Worm (Caenorhabditis elegans): ENCODE data around the gene bath-20.
A peak's percentile ranks its signal among the peaks of the same experiment; 100 is the strongest.
"Not testable (repeated sequence)": the region's sequence is repeated elsewhere in the genome, so short reads cannot be mapped to it uniquely, and the experiment has no call there.

Gene bath-20

ce11 chrII:2031852-2032251, 10.5 kb downstream of the bath-20 start, which contains the start of gene bath-5:
TSS of gene bath-5 (minus strand) at chrII:2031952.
- TF ChIP-seq ref-1 (GFP tag; conservative IDR thresholded peaks at IDR 0.05), result no peak

DNA sequence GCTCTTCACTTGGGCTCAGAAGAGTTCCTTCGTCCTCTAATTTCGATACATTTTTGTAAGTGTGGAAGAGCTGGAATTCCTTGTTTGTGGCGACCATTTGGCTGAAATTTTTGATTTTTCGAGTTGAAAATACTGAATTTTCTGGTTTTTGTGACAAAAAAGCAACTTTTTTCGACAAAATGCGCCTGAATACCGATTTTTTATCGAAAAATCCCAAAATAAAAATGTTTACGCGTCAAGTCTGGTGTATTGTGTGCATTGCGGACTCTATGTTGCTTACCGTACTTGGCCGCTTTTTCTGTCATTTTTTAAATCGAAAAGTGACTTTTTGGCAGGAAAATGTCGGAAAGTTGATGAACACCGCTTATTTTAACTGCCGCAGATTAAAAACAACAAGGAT, 12.0 kb downstream of the bath-20 start, which contains the start of gene bath-3:
bath-3 (minus strand) TSS at position 101 of the 400 bp plus-strand sequence.
- TF ChIP-seq T22C8.4 (GFP tag; IDR thresholded peaks at IDR 0.05) (no peak), tab-1 (GFP tag; IDR thresholded peaks at IDR 0.05) (no peak), med-1 (GFP tag; optimal IDR thresholded peaks at IDR 0.05; ENCODE audit: insufficient read depth) (no peak)

DNA sequence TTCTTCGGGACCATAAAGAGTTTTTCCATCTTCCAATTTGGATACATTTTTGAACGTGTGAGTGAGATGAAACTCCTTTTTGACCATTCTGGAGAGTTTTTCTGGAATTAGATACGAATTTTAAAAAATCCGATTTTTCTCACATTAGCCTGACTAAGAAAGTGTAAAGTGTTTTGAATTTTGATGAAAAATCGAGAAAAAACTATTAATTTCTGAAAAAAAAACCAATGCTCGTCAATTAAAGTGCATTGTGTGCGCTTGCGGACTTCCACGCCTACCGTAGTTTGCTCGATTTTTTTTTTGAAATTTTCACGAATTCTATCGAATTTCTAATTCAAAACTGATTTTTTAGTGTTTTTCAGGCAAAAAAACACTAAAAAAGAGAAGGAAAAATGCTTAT, 13.6 kb downstream of the bath-20 start, which contains the start of gene bath-1:
bath-1 (minus strand) TSS at position 101 of the 400 bp plus-strand sequence.
- no peak for TF ChIP-seq ztf-29 (GFP tag; IDR thresholded peaks at IDR 0.05)
- no peak for TF ChIP-seq ztf-23 (GFP tag; IDR thresholded peaks at IDR 0.05)
- TF ChIP-seq ref-1 (GFP tag; conservative IDR thresholded peaks at IDR 0.05), result no peak
- TF ChIP-seq tab-1 (GFP tag; IDR thresholded peaks at IDR 0.05), result no peak
- no peak for TF ChIP-seq klf-2 (GFP tag; conservative IDR thresholded peaks at IDR 0.05)
- no peak for TF ChIP-seq med-1 (GFP tag; optimal IDR thresholded peaks at IDR 0.05; ENCODE audit: insufficient read depth)
- TF ChIP-seq cog-1 (tag; optimal IDR thresholded peaks at IDR 0.05), result no peak
- TF ChIP-seq T22C8.4 (GFP tag; IDR thresholded peaks at IDR 0.05), result no peak
- no peak for TF ChIP-seq flt-1 (GFP tag; IDR thresholded peaks at IDR 0.05)

DNA sequence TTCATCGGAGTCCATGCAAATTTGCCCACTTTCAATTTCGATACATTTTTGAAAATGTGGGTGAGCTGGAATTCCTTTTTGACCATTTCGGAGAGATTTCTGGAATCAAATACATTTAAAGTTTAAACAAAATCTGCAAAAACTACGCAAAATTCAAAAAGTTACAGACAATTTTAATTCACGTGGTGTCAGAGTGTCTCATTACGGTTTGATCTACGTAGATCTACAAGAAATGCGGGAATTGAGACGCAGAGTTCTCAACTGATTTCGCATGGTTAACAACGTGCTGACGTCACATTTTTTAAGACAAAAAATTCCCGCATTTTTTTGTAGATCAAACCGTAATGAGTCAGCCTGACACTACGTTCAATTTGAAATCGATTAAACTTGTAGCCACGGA, 15.8 kb downstream of the bath-20 start, which contains the start of gene bath-21:
bath-21 (minus strand) TSS at position 101 of the 400 bp plus-strand sequence.
- no peak for TF ChIP-seq T22C8.4 (GFP tag; IDR thresholded peaks at IDR 0.05)
- TF ChIP-seq ztf-29 (GFP tag; IDR thresholded peaks at IDR 0.05), result no peak
- no peak for TF ChIP-seq med-1 (GFP tag; optimal IDR thresholded peaks at IDR 0.05; ENCODE audit: insufficient read depth)
- TF ChIP-seq cog-1 (tag; optimal IDR thresholded peaks at IDR 0.05), result no peak
- TF ChIP-seq ref-1 (GFP tag; conservative IDR thresholded peaks at IDR 0.05), result no peak
- TF ChIP-seq klf-2 (GFP tag; conservative IDR thresholded peaks at IDR 0.05), result no peak
- no peak for TF ChIP-seq ztf-23 (GFP tag; IDR thresholded peaks at IDR 0.05)
- no peak for TF ChIP-seq tab-1 (GFP tag; IDR thresholded peaks at IDR 0.05)
- no peak for TF ChIP-seq flt-1 (GFP tag; IDR thresholded peaks at IDR 0.05)

DNA sequence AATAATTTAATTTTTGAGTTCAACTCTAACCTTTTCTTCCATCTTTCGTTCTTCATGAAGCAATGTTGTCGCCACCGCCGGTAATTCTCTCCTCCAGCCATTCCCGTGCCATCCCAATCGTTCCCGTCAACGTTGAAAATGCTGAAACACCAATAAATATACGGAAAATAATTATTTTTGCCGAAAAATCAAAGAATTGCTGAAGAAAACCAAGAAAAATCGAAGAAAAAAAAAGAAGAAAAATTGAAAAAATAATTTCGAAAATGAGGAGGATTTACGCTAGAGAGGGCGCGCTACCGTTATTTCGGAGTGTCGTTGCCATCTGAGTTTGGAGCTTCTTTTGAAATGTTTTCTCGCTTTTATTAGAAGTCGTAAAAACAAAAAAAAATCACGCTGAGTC, 18.8 kb downstream of the bath-20 start, which contains the start of gene cya-2:
cya-2 (minus strand) TSS at position 101 of the 400 bp plus-strand sequence.
- not testable (repeated sequence) for TF ChIP-seq cog-1 (tag; optimal IDR thresholded peaks at IDR 0.05); ztf-23 (GFP tag; IDR thresholded peaks at IDR 0.05); tab-1 (GFP tag; IDR thresholded peaks at IDR 0.05)

DNA sequence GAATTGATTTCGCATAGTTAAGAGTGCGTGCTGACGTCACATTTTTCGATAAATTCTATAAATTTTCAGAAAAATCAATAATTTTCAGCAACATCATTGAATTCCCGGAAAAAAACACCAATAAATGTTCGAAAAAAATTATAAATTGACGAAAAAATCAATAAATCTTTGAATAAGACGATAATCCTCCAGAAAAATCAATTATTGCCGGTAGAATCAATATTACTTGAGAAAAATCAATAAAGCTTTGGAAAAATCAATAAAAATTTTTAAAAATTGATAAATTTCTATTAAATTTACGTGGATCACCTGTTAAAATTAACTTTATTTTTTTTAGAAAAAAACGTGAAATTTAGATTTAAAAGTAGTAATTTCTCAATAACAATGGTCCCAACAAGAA, 28.5 kb downstream of the bath-20 start:
- TF ChIP-seq flt-1 (GFP tag; IDR thresholded peaks at IDR 0.05), result no peak
- TF ChIP-seq med-1 (GFP tag; optimal IDR thresholded peaks at IDR 0.05; ENCODE audit: insufficient read depth), result no peak
- no peak for TF ChIP-seq ref-1 (GFP tag; conservative IDR thresholded peaks at IDR 0.05)
- no peak for TF ChIP-seq tab-1 (GFP tag; IDR thresholded peaks at IDR 0.05)
- TF ChIP-seq ztf-23 (GFP tag; IDR thresholded peaks at IDR 0.05), result no peak
- TF ChIP-seq cog-1 (tag; optimal IDR thresholded peaks at IDR 0.05), result no peak
- no peak for TF ChIP-seq ztf-29 (GFP tag; IDR thresholded peaks at IDR 0.05)
- TF ChIP-seq klf-2 (GFP tag; conservative IDR thresholded peaks at IDR 0.05), result no peak
- peak; percentile 37; the same call in 1 of the 2 replicates for TF ChIP-seq T22C8.4 (GFP tag; IDR thresholded peaks at IDR 0.05)

- TF ChIP-seq cog-1 (tag; optimal IDR thresholded peaks at IDR 0.05), result no peak
- TF ChIP-seq ztf-29 (GFP tag; IDR thresholded peaks at IDR 0.05), result no peak
- no peak for TF ChIP-seq flt-1 (GFP tag; IDR thresholded peaks at IDR 0.05)
- no peak for TF ChIP-seq tab-1 (GFP tag; IDR thresholded peaks at IDR 0.05)
- TF ChIP-seq T22C8.4 (GFP tag; IDR thresholded peaks at IDR 0.05), result no peak
Observed at ce11 chrII:2012698-2013097, 29.6 kb downstream of the bath-20 start, which contains the start of gene F59H6.15. TSS of gene F59H6.15 (plus strand) at chrII:2012998.

DNA sequence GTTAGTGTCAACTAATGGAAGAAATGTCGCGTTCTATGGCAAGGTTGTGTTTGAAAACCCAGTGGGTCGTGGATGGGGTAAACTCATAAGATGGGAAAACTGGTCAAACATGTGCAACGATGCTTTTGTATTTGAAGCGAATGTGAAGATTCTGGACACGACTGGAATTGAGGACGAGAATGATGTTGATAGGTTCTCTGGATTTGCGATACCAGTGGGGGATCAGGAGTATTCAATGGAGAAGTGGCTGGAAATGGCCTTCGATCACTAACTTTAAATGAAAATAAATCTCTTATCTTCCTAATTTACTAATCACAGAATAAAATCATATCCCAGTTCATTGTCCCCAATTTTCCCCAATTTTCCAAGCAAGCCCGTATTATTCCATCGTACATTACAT, 31.2 kb downstream of the bath-20 start:
- TF ChIP-seq cog-1 (tag; optimal IDR thresholded peaks at IDR 0.05) (no peak), tab-1 (GFP tag; IDR thresholded peaks at IDR 0.05) (no peak), klf-2 (GFP tag; conservative IDR thresholded peaks at IDR 0.05) (no peak), ztf-23 (GFP tag; IDR thresholded peaks at IDR 0.05) (no peak), T22C8.4 (GFP tag; IDR thresholded peaks at IDR 0.05) (no peak), med-1 (GFP tag; optimal IDR thresholded peaks at IDR 0.05; ENCODE audit: insufficient read depth) (no peak)

ce11 chrII:2000720-2001119, 41.6 kb downstream of the bath-20 start, which contains the start of gene ceh-84:
TSS of gene ceh-84 (minus strand) at chrII:2000820.
- TF ChIP-seq T22C8.4 (GFP tag; IDR thresholded peaks at IDR 0.05); klf-2 (GFP tag; conservative IDR thresholded peaks at IDR 0.05); med-1 (GFP tag; optimal IDR thresholded peaks at IDR 0.05; ENCODE audit: insufficient read depth): not testable (repeated sequence)

DNA sequence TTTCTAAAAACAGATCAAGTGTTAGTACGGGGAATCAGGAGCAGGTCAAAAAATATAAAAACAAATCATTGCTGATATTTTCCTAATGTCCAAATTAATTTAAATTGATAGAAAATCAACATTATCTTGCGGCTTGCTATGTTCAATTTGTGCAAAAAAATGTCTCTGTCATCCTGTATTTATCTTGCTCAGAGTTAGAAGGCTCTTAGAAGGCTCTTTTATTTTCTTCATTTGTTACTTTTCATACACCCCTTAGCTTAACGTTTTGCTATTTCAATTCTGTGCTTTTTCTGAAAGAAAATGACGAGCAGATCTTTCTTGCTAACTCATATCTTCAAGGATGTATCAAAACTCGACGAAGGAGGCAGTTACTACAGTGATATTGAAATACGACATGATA, 43.8 kb downstream of the bath-20 start, which contains the start of gene math-19:
math-19 (plus strand) TSS at position 301 of the 400 bp plus-strand sequence.
- TF ChIP-seq cog-1 (tag; optimal IDR thresholded peaks at IDR 0.05); flt-1 (GFP tag; IDR thresholded peaks at IDR 0.05); ztf-29 (GFP tag; IDR thresholded peaks at IDR 0.05): not testable (repeated sequence)

ce11 chrII:1996237-1996636, 46.1 kb downstream of the bath-20 start, which contains the start of gene math-20:
TSS of gene math-20 (plus strand) at chrII:1996537.
- TF ChIP-seq ref-1 (GFP tag; conservative IDR thresholded peaks at IDR 0.05) (no peak), tab-1 (GFP tag; IDR thresholded peaks at IDR 0.05) (no peak), ztf-23 (GFP tag; IDR thresholded peaks at IDR 0.05) (no peak), ztf-29 (GFP tag; IDR thresholded peaks at IDR 0.05) (no peak), T22C8.4 (GFP tag; IDR thresholded peaks at IDR 0.05) (no peak), cog-1 (tag; optimal IDR thresholded peaks at IDR 0.05) (no peak), klf-2 (GFP tag; conservative IDR thresholded peaks at IDR 0.05) (no peak), flt-1 (GFP tag; IDR thresholded peaks at IDR 0.05) (no peak)
